Worm (Caenorhabditis elegans): ENCODE results near the gene F17C11.22.

DNA sequence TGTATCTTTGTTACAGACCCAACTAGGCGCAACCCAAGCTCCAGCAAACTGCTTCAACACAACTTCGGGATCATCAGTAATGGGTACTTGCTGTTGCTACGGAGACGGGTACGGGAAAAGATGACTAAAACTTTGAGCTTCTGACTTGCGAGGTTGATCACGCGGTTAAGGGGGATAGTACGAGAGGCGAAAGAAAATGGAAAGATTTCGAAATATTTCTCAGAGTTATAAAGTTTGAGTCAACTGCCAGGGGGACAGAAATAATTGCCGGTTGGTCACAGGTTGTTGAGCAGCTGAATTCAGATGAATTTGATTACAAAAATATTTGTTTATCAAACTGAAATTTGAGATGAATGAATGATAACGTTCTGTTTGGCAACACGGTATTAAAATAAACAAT is 44.3 kb downstream of the F17C11.22 start:
- TF ChIP-seq snpc-4 (tag; optimal IDR thresholded peaks at IDR 0.05) (no peak), egl-13 (tag; optimal IDR thresholded peaks at IDR 0.05) (no peak), unc-130 (tag; optimal IDR thresholded peaks at IDR 0.05) (no peak), lin-13 (GFP tag; optimal IDR thresholded peaks at IDR 0.05) (no peak), ces-1 (GFP tag; optimal IDR thresholded peaks at IDR 0.05) (no peak), Y116A8C.19 (tag; optimal IDR thresholded peaks at IDR 0.05; ENCODE audit: borderline replicate concordance) (no peak), blmp-1 (tag; optimal IDR thresholded peaks at IDR 0.05) (no peak), unc-62 (GFP tag; optimal IDR thresholded peaks at IDR 0.05) (no peak), ama-1 (optimal IDR thresholded peaks at IDR 0.05) (no peak), lin-15B (tag; optimal IDR thresholded peaks at IDR 0.05) (no peak)

Data from whole organism, L1 larva.